Fruit fly (Drosophila melanogaster): ENCODE results near the gene CG46320.

dm6 chr3L:5788823-5789222 is 124.9 kb downstream of the CG46320 start:
- no peak for TF ChIP-seq psq (optimal IDR thresholded peaks at IDR 0.05)
- no peak for TF ChIP-seq h (optimal IDR thresholded peaks at IDR 0.05)
- no peak for TF ChIP-seq ttk (optimal IDR thresholded peaks at IDR 0.05)
